Worm (Caenorhabditis elegans) whole organism, L1 larva: ENCODE measurements around the gene mcp-1.
A peak's percentile ranks its signal among the peaks of the same experiment; 100 is the strongest.

Experiments
- C16A3.4 ChIP-seq: fragments of 150-350 bp; optimal IDR thresholded peaks from 2 replicates; lab custom pipeline; 2014; ENCODE audit warnings: missing biosample characterization, missing genetic modification characterization
- C34B4.2 ChIP-seq: sonication (generic microtip); optimal IDR thresholded peaks from 2 replicates; lab custom pipeline; 2017; ENCODE audit warnings: mild to moderate bottlenecking, missing genetic modification characterization, missing compliant biosample characterization
- Y116A8C.19 ChIP-seq: sonication (generic microtip); optimal IDR thresholded peaks from 2 replicates; lab custom pipeline; 2016; ENCODE audit warnings: missing compliant biosample characterization, missing genetic modification characterization, borderline replicate concordance
- alr-1 ChIP-seq: fragments of 200-800 bp; sonication (Bioruptor generic); optimal IDR thresholded peaks from 2 replicates; lab custom pipeline; 2018; ENCODE audit warnings: borderline replicate concordance, mild to moderate bottlenecking, missing genetic modification characterization, missing compliant biosample characterization
- ama-1 ChIP-seq: fragments of 150-350 bp; optimal IDR thresholded peaks from 2 replicates; lab custom pipeline; 2014
- blmp-1 ChIP-seq: fragments of 150-350 bp; optimal IDR thresholded peaks from 2 replicates; lab custom pipeline; 2014; ENCODE audit warnings: missing biosample characterization, missing genetic modification characterization
- dpl-1 ChIP-seq, 3 experiments: fragments of 150-350 bp in 2 of 3; sonication (generic microtip) in 1 of 3; optimal IDR thresholded peaks; 2 replicates each; lab custom pipeline; 2014 to 2017; ENCODE audit warnings: missing biosample characterization in 3 of 3, missing genetic modification characterization in 3 of 3, missing genetic modification reagents in 3 of 3
- dsc-1 ChIP-seq: sonication (generic microtip); optimal IDR thresholded peaks from 2 replicates; lab custom pipeline; 2016; ENCODE audit warnings: mild to moderate bottlenecking, missing genetic modification characterization, missing compliant biosample characterization
- efl-1 ChIP-seq, 4 experiments: fragments of 150-350 bp; optimal IDR thresholded peaks in 3 of 4; peaks in 1 of 4; 1 replicate in 1 of 4; 2 replicates in 3 of 4; lab custom pipeline; 2014; ENCODE audit warnings: missing biosample characterization in 2 of 4, missing genetic modification characterization in 2 of 4, missing genetic modification reagents in 2 of 4
- elt-3 ChIP-seq, 6 experiments: fragments of 150-350 bp in 1 of 6; sonication (generic microtip); optimal IDR thresholded peaks; 2 replicates each; lab custom pipeline; 2017 to 2018; ENCODE audit warnings: missing biosample characterization in 6 of 6, missing genetic modification characterization in 6 of 6, inconsistent platforms in 1 of 6
- fkh-10 ChIP-seq: sonication (generic microtip); optimal IDR thresholded peaks from 2 replicates; lab custom pipeline; 2017; ENCODE audit warnings: missing biosample characterization, missing genetic modification reagents, missing genetic modification characterization
- fkh-8 ChIP-seq: sonication (generic microtip); optimal IDR thresholded peaks from 2 replicates; lab custom pipeline; 2016; ENCODE audit warnings: mild to moderate bottlenecking, missing genetic modification characterization, missing compliant biosample characterization
- grh-1 ChIP-seq: fragments of 200-800 bp; sonication (Bioruptor generic); IDR thresholded peaks from 2 replicates; pipeline ENCODE4 v1.3.6; 2022; ENCODE audit warnings: missing genetic modification reagents, missing genetic modification characterization, missing compliant biosample characterization
- lin-13 ChIP-seq: fragments of 150-350 bp; optimal IDR thresholded peaks from 2 replicates; lab custom pipeline; 2014; ENCODE audit warnings: missing biosample characterization, missing genetic modification reagents, missing genetic modification characterization
- lin-15B ChIP-seq: fragments of 150-350 bp; sonication (generic microtip); optimal IDR thresholded peaks from 3 replicates; lab custom pipeline; 2014; ENCODE audit warnings: missing biosample characterization, missing genetic modification characterization
- lir-3 ChIP-seq: sonication (generic microtip); optimal IDR thresholded peaks from 2 replicates; lab custom pipeline; 2016; ENCODE audit warnings: mild to moderate bottlenecking, missing genetic modification characterization, moderate library complexity, missing compliant biosample characterization; ENCODE audit not compliant: poor library complexity
- mef-2 ChIP-seq: fragments of 150-350 bp; optimal IDR thresholded peaks from 2 replicates; lab custom pipeline; 2014; ENCODE audit warnings: missing biosample characterization, missing genetic modification characterization
- nhr-12 ChIP-seq: sonication (generic microtip); optimal IDR thresholded peaks from 2 replicates; lab custom pipeline; 2017; ENCODE audit warnings: missing biosample characterization, missing genetic modification characterization
- nhr-28 ChIP-seq: fragments of 150-350 bp; optimal IDR thresholded peaks from 2 replicates; lab custom pipeline; 2014; ENCODE audit warnings: missing biosample characterization, missing genetic modification characterization
- nhr-47 ChIP-seq: sonication (generic microtip); optimal IDR thresholded peaks from 2 replicates; lab custom pipeline; 2016; ENCODE audit warnings: mild to moderate bottlenecking, missing genetic modification characterization, moderate library complexity, missing compliant biosample characterization
- nhr-76 ChIP-seq: sonication (generic microtip); optimal IDR thresholded peaks from 2 replicates; lab custom pipeline; 2017; ENCODE audit warnings: missing biosample characterization, missing genetic modification characterization
- nhr-84 ChIP-seq: sonication (generic microtip); optimal IDR thresholded peaks from 2 replicates; lab custom pipeline; 2017; ENCODE audit warnings: missing biosample characterization, missing genetic modification characterization
- nhr-85 ChIP-seq: sonication (generic microtip); peaks from one replicate; lab custom pipeline; 2016; ENCODE audit warnings: missing genetic modification characterization, inconsistent platforms, missing compliant biosample characterization
- nhr-90 ChIP-seq: sonication (generic microtip); optimal IDR thresholded peaks from 2 replicates; lab custom pipeline; 2016; ENCODE audit warnings: mild to moderate bottlenecking, missing genetic modification characterization, missing compliant biosample characterization; ENCODE audit not compliant: poor library complexity
- pag-3 ChIP-seq: sonication (generic microtip); optimal IDR thresholded peaks from 2 replicates; lab custom pipeline; 2017; ENCODE audit warnings: missing genetic modification characterization, mild to moderate bottlenecking, missing compliant biosample characterization, antibody characterized with exemption, borderline replicate concordance; ENCODE audit not compliant: insufficient read depth
- rnt-1 ChIP-seq: sonication (generic microtip); optimal IDR thresholded peaks from 2 replicates; lab custom pipeline; 2016; ENCODE audit warnings: mild to moderate bottlenecking, missing genetic modification characterization, moderate library complexity, missing compliant biosample characterization
- tlp-1 ChIP-seq: fragments of 150-350 bp; optimal IDR thresholded peaks from 2 replicates; lab custom pipeline; 2014; ENCODE audit warnings: missing biosample characterization, missing genetic modification characterization
- unc-130 ChIP-seq: fragments of 150-350 bp; optimal IDR thresholded peaks from 2 replicates; lab custom pipeline; 2017; ENCODE audit warnings: missing biosample characterization, missing genetic modification characterization, inconsistent platforms
- unc-62 ChIP-seq: fragments of 150-350 bp; optimal IDR thresholded peaks from 2 replicates; lab custom pipeline; 2014; ENCODE audit warnings: missing biosample characterization, missing genetic modification reagents, missing genetic modification characterization
- vab-15 ChIP-seq: sonication (generic microtip); optimal IDR thresholded peaks from 2 replicates; lab custom pipeline; 2017; ENCODE audit warnings: missing genotype, mild to moderate bottlenecking, missing genetic modification characterization, missing compliant biosample characterization
- zag-1 ChIP-seq: fragments of 150-350 bp; optimal IDR thresholded peaks from 2 replicates; lab custom pipeline; 2014; ENCODE audit warnings: missing biosample characterization, missing genetic modification characterization
- ztf-11 ChIP-seq, 2 experiments: sonication (generic microtip); optimal IDR thresholded peaks; 2 replicates each; lab custom pipeline; 2016 to 2017; ENCODE audit warnings: missing genetic modification characterization in 2 of 2, missing biosample characterization in 1 of 2, missing compliant biosample characterization in 1 of 2

The mcp-1 gene

DNA sequence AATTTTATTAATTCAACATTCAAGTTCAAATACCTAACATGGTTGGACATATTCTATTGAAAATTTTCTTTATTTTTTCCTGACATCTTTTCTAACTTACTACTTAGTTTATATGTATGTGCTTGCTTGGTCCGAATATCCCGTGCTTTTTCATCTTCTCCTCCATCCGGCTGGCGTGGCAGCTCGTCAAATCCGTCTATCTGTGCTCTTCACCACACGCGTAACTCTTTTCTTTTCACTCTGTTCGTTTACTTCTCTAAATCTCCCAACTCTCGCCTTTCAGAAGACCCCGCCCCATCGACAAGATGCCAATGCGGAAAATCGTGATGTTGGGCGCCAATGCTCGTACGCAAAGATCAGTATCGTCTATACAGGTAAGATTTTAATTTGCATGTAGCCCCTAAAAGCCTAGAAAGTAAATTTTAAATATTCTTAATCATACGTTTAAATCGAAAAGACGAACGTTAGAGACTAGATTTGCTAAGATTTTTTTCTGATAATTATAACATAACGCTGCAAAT lies 3.1 kb downstream of the mcp-1 start (continued):
- TF ChIP-seq nhr-90 (tag; lab: Kevin White, UChicago) (no peak), nhr-76 (tag; lab: Kevin White, UChicago) (no peak), pag-3 (tag; lab: Kevin White, UChicago) (peak; percentile 41), lir-3 (no peak), vab-15 (tag; lab: Kevin White, UChicago) (no peak), rnt-1 (peak; percentile 44), lin-13 (GFP tag; lab: Kevin White, UChicago) (no peak), unc-62 (GFP tag; lab: Kevin White, UChicago) (no peak), fkh-8 (tag; lab: Kevin White, UChicago) (peak; percentile 20)

DNA sequence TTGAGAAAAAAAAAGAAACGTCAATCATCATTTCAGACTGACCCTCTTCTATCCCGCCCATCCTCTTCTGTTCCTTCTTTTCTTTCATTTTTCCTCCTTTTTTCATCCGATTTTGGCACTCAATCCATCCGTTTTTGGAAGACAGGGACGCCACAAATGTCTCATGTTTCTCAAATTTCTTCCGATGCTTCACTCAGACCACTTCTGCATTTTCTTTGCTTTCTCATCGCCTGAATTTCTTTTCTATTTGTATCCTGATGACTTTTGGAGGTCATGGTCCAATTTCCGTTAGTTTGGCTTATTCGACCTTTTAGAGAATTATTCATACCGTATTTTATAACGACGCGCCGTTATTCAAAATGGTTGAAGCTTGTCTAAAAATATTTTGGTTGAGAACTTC lies 11.0 kb downstream of the mcp-1 start:
- TF ChIP-seq ztf-11 (tag; optimal IDR thresholded peaks at IDR 0.05; lab: Kevin White, UChicago) (no peak), rnt-1 (no peak)

DNA sequence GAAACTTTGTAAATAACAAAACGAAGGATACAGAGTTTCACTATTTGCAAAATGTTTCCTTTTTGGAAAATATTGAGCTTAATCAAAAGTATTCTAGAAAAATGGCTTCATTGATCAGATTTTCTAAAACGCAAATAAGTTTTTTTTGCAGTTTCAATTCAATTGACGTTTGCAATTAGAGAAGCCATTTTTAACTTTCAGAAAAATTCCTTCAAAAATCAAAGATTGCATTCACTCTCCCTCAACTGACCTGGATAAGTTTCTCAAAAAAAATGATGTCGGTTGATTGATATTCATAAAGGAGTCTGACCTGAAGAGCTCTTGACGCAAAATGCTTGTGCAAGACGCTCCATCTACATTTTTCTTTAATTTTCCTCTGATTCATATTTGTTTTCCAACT lies 12.1 kb downstream of the mcp-1 start:
- TF ChIP-seq nhr-85 (tag; lab: Kevin White, UChicago) (no peak), lir-3 (no peak), C34B4.2 (tag; lab: Kevin White, UChicago) (no peak), mef-2 (tag; lab: Kevin White, UChicago) (no peak), fkh-10 (GFP tag; lab: Kevin White, UChicago) (no peak), nhr-84 (tag; lab: Kevin White, UChicago) (no peak), grh-1 (GFP tag; lab: Robert Waterston, UW) (no peak), pag-3 (tag; lab: Kevin White, UChicago) (no peak), rnt-1 (no peak), lin-13 (GFP tag; lab: Kevin White, UChicago) (no peak), nhr-12 (tag; lab: Kevin White, UChicago) (no peak)

DNA sequence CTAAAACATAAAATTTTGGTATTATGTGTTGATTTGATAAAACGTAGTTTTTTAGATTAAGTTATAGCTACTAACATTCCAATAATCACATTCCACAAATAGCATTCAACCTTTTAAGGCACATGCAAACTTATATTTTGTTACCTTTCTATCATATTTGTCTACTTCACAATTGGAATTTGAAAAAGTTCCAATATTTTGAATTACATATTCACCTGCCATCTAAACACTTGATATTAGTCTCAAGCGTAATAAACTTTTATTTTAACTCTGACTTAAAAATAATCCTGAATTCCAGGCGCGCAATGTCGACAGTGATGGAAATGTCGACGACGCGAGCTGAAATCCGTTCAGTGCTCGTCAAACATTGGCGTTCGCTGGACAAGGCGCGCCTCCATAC lies 14.1 kb downstream of the mcp-1 start, which contains the start of gene acy-2:
TSS of gene acy-2 (plus strand) at position 301 of the 400 bp plus-strand sequence.
- TF ChIP-seq lin-15B (tag; lab: Kevin White, UChicago) (no peak), Y116A8C.19 (tag; lab: Kevin White, UChicago) (no peak), elt-3 (tag; optimal IDR thresholded peaks at IDR 0.05; lab: Kevin White, UChicago) (no peak), grh-1 (GFP tag; lab: Robert Waterston, UW) (no peak), ama-1 (no peak), efl-1 (optimal IDR thresholded peaks at IDR 0.05; lab: Kevin White, UChicago) (no peak), efl-1 (GFP tag; optimal IDR thresholded peaks at IDR 0.05 in 1 of 2; lab: Kevin White, UChicago) (no peak), dsc-1 (no peak), unc-130 (no peak), dpl-1 (GFP tag; optimal IDR thresholded peaks at IDR 0.05; lab: Kevin White, UChicago) (no peak), nhr-47 (tag; lab: Kevin White, UChicago) (no peak), nhr-28 (tag; lab: Kevin White, UChicago) (no peak), nhr-76 (tag; lab: Kevin White, UChicago) (no peak), zag-1 (tag; lab: Kevin White, UChicago) (no peak), C16A3.4 (tag; lab: Kevin White, UChicago) (no peak), mef-2 (tag; lab: Kevin White, UChicago) (no peak), vab-15 (tag; lab: Kevin White, UChicago) (no peak), blmp-1 (no peak), nhr-12 (tag; lab: Kevin White, UChicago) (no peak), tlp-1 (tag; lab: Kevin White, UChicago) (no peak)

DNA sequence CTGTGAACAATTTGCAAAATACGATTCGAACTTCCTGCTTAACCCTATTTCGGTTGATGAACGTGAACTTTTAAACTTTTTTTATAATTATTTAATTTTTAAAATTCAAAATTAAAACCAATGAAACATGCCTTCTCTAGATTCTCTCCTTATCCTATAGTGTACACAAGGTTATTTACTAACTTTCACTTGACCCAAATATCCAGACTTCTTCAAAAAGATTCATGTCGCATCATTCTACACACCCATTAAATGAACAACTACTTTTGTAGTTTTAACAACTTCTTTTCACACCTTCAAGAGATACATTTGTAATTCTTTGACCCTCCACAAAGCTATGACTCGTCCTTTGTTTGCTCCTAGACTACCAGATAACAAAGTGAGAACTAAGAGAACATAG lies 21.1 kb downstream of the mcp-1 start:
- no peak for TF ChIP-seq alr-1
- peak; percentile 64 for TF ChIP-seq blmp-1
